Fruit fly (Drosophila melanogaster) whole organism, embryonic: ENCODE results near the gene CG7227.

Experiments used
- Ada2b ChIP-seq: fragments of 200-800 bp; sonication (Bioruptor generic); IDR thresholded peaks from 2 replicates; pipeline ENCODE4 v1.3.6; 2022; ENCODE audit warnings: missing biosample characterization, missing genetic modification characterization
- Antp ChIP-seq: fragments of 200-800 bp; sonication (Bioruptor generic); optimal IDR thresholded peaks from 3 replicates; lab custom pipeline; 2016; ENCODE audit warnings: missing biosample characterization, missing genetic modification characterization
- Bgb ChIP-seq: fragments of 200-800 bp; sonication (Bioruptor generic); IDR thresholded peaks from 2 replicates; pipeline ENCODE4 v1.3.6; 2022; ENCODE audit warnings: missing biosample characterization, missing genetic modification characterization; ENCODE audit not compliant: partially characterized antibody
- CG12104 ChIP-seq: fragments of 200-800 bp; sonication (Bioruptor generic); optimal IDR thresholded peaks from 3 replicates; lab custom pipeline; 2016; ENCODE audit warnings: missing biosample characterization, missing genetic modification characterization
- CG12391 ChIP-seq: fragments of 200-800 bp; sonication (Bioruptor generic); optimal IDR thresholded peaks from 3 replicates; lab custom pipeline; 2018; ENCODE audit warnings: missing biosample characterization, mild to moderate bottlenecking, missing genetic modification characterization, moderate library complexity
- CG4328 ChIP-seq: fragments of 200-800 bp; sonication (Bioruptor generic); optimal IDR thresholded peaks from 3 replicates; lab custom pipeline; 2017; ENCODE audit warnings: missing biosample characterization, missing genetic modification reagents, missing genetic modification characterization
- NK7.1 ChIP-seq: fragments of 200-800 bp; sonication (Bioruptor generic); optimal IDR thresholded peaks from 3 replicates; lab custom pipeline; 2016; ENCODE audit warnings: missing biosample characterization, missing genetic modification characterization
- otp ChIP-seq: fragments of 200-800 bp; sonication (Bioruptor generic); IDR thresholded peaks from 3 replicates; pipeline ENCODE4, ENCODE4 v1.3.6; 2022; ENCODE audit warnings: missing biosample characterization, missing genetic modification characterization
- pum ChIP-seq: fragments of 200-800 bp; sonication (Bioruptor generic); optimal IDR thresholded peaks from 2 replicates; lab custom pipeline; 2016; ENCODE audit warnings: missing biosample characterization, missing genetic modification characterization

DNA sequence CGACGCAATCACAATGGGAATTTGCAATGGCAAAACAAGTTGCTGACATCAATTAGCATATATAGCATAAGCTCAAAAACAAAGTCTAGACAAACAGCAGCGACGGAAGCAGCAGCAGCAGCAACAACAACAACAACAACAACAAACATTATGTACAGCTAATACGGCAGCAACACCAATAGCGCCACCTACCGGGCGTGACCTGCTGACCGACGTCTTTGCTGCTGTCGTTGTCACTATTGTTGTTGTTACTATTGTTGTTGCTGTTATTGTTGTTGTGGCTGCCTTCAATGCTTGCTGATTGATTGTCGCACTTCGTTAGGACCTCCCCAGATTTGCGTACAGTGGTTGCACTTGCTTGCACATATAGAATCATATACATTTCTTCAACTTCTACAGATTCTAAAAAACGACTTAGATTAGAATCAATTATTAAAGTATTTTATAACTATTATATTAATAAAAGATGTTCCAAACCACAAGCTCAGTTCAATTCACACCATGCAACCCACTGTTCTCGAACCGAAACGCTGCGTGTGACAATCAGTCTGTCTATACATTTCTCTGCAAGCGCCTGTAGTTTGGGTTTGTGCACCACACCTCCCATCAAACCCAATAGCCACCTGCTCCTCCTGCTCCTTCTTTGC, 44.5 kb downstream of the CG7227 start:
- TF ChIP-seq Ada2b (GFP tag; lab: Robert Waterston, UW) = no peak
- TF ChIP-seq NK7.1 = no peak
- TF ChIP-seq otp (GFP tag; lab: Robert Waterston, UW) = no peak
- TF ChIP-seq CG12104 = no peak
- no peak for TF ChIP-seq CG4328 (GFP tag; lab: Kevin White, UChicago)
- TF ChIP-seq CG12391 = no peak
- TF ChIP-seq pum (GFP tag; lab: Kevin White, UChicago) = no peak
- no peak for TF ChIP-seq Antp (GFP tag; lab: Kevin White, UChicago)
- TF ChIP-seq Bgb = no peak
